Fruit fly (Drosophila melanogaster) whole organism, embryonic: ENCODE measurements around the gene RhoGAP19D.
A peak's percentile ranks its signal among the peaks of the same experiment; 100 is the strongest.

Experiments
- Atf6 ChIP-seq: fragments of 200-800 bp; sonication (Bioruptor generic); IDR thresholded peaks from 2 replicates; pipeline ENCODE4 v1.3.6; 2022; ENCODE audit warnings: missing biosample characterization, missing genetic modification characterization
- CG10209 ChIP-seq: fragments of 200-800 bp; sonication (Bioruptor generic); optimal IDR thresholded peaks from 3 replicates; lab custom pipeline; 2017; ENCODE audit warnings: missing biosample characterization, mild to moderate bottlenecking, missing genetic modification characterization, missing genetic modification reagents
- CG1024 ChIP-seq: fragments of 200-800 bp; sonication (Bioruptor generic); IDR thresholded peaks from 2 replicates; pipeline ENCODE4 v1.3.6; 2022; ENCODE audit warnings: missing biosample characterization, missing genetic modification characterization
- CG12744 ChIP-seq: fragments of 200-800 bp; sonication (Bioruptor generic); optimal IDR thresholded peaks from 2 replicates; lab custom pipeline; 2016; ENCODE audit warnings: missing biosample characterization, missing genetic modification characterization
- CG16813 ChIP-seq: fragments of 200-800 bp; sonication (Bioruptor generic); IDR thresholded peaks from 3 replicates; pipeline ENCODE4 v1.3.6; 2022; ENCODE audit warnings: missing biosample characterization, missing genetic modification characterization; ENCODE audit not compliant: partially characterized antibody
- CG17359 ChIP-seq: fragments of 200-800 bp; sonication (Bioruptor generic); optimal IDR thresholded peaks from 3 replicates; lab custom pipeline; 2018; ENCODE audit warnings: missing biosample characterization, mild to moderate bottlenecking, missing genetic modification characterization, moderate library complexity
- CG17361 ChIP-seq: fragments of 200-800 bp; sonication (Bioruptor generic); IDR thresholded peaks from 3 replicates; pipeline ENCODE4 v1.3.6; 2022; ENCODE audit warnings: missing biosample characterization, missing genetic modification characterization
- CG1792 ChIP-seq: fragments of 200-800 bp; sonication (Bioruptor generic); optimal IDR thresholded peaks from 2 replicates; lab custom pipeline; 2016; ENCODE audit warnings: missing biosample characterization, missing genetic modification characterization
- CG18011 ChIP-seq: fragments of 200-800 bp; sonication (Bioruptor generic); optimal IDR thresholded peaks from 2 replicates; lab custom pipeline; 2017; ENCODE audit warnings: missing biosample characterization, missing genetic modification characterization, mild to moderate bottlenecking, moderate library complexity, missing genotype
- CG2116 ChIP-seq: fragments of 200-800 bp; sonication (Bioruptor generic); optimal IDR thresholded peaks from 3 replicates; lab custom pipeline; 2018; ENCODE audit warnings: missing biosample characterization, mild to moderate bottlenecking, missing genetic modification characterization
- CG2678 ChIP-seq: fragments of 200-800 bp; sonication (Bioruptor generic); optimal IDR thresholded peaks from 3 replicates; lab custom pipeline; 2019; ENCODE audit warnings: missing biosample characterization, mild to moderate bottlenecking, missing genetic modification characterization, moderate library complexity
- CG2712 ChIP-seq: fragments of 200-800 bp; optimal IDR thresholded peaks from 3 replicates; lab custom pipeline; 2019; ENCODE audit warnings: missing biosample characterization, mild to moderate bottlenecking, missing genetic modification characterization, moderate library complexity
- CG30020 ChIP-seq: fragments of 200-800 bp; optimal IDR thresholded peaks from 2 replicates; lab custom pipeline; 2019; ENCODE audit warnings: missing biosample characterization, mild to moderate bottlenecking, missing genetic modification characterization, moderate library complexity
- CG32767 ChIP-seq: fragments of 200-800 bp; sonication (Bioruptor generic); IDR thresholded peaks from 2 replicates; pipeline ENCODE4 v1.3.6; 2022; ENCODE audit warnings: missing biosample characterization, missing genetic modification characterization
- CG3847 ChIP-seq: fragments of 200-800 bp; sonication (Bioruptor generic); IDR thresholded peaks from 2 replicates; pipeline ENCODE4 v1.3.6; 2022; ENCODE audit warnings: missing biosample characterization, missing genetic modification characterization
- CG4282 ChIP-seq: fragments of 200-800 bp; sonication (Bioruptor generic); optimal IDR thresholded peaks from 2 replicates; lab custom pipeline; 2016; ENCODE audit warnings: missing biosample characterization, missing genetic modification characterization
- CG4820 ChIP-seq: fragments of 200-800 bp; sonication (Bioruptor generic); optimal IDR thresholded peaks from 3 replicates; lab custom pipeline; 2016; ENCODE audit warnings: missing biosample characterization, missing genetic modification characterization
- CG7372 ChIP-seq: fragments of 200-800 bp; sonication (Bioruptor generic); IDR thresholded peaks from 2 replicates; pipeline ENCODE4 v1.3.6; 2022; ENCODE audit warnings: missing biosample characterization, missing genetic modification characterization
- CG8478 ChIP-seq: fragments of >200 bp; optimal IDR thresholded peaks from 2 replicates; lab custom pipeline; 2018
- CoRest ChIP-seq: fragments of 200-800 bp; sonication (Bioruptor generic); optimal IDR thresholded peaks from 3 replicates; lab custom pipeline; 2018; ENCODE audit warnings: missing biosample characterization, mild to moderate bottlenecking, missing genetic modification characterization, moderate library complexity
- E2f1 ChIP-seq: fragments of 200-800 bp; sonication (Bioruptor generic); IDR thresholded peaks from 2 replicates; pipeline ENCODE4 v1.3.6; 2022; ENCODE audit warnings: missing biosample characterization, missing genetic modification characterization
- HmgD ChIP-seq: fragments of 200-800 bp; sonication (Bioruptor generic); optimal IDR thresholded peaks from 3 replicates; lab custom pipeline; 2016; ENCODE audit warnings: missing biosample characterization, missing genetic modification characterization
- Jarid2 ChIP-seq: fragments of 200-800 bp; sonication (Bioruptor generic); optimal IDR thresholded peaks from 3 replicates; lab custom pipeline; 2017; ENCODE audit warnings: mild to moderate bottlenecking, missing biosample characterization, missing genetic modification reagents, missing genetic modification characterization
- Lpt ChIP-seq: fragments of >200 bp; optimal IDR thresholded peaks from 2 replicates; lab custom pipeline; 2018; ENCODE audit warnings: missing biosample characterization, missing genetic modification characterization
- Mad ChIP-seq: fragments of 200-800 bp; sonication (Bioruptor generic); optimal IDR thresholded peaks from 2 replicates; lab custom pipeline; 2016; ENCODE audit warnings: missing biosample characterization, missing genetic modification characterization
- NC2α ChIP-seq: fragments of 200-800 bp; sonication (Bioruptor generic); optimal IDR thresholded peaks from 2 replicates; lab custom pipeline; 2016; ENCODE audit warnings: missing biosample characterization, missing genetic modification characterization
- Ptx1 ChIP-seq: fragments of 200-800 bp; sonication (Bioruptor generic); IDR thresholded peaks from 2 replicates; pipeline ENCODE4 v1.3.6; 2022; ENCODE audit warnings: missing biosample characterization, missing genetic modification characterization
- Side ChIP-seq: fragments of 200-800 bp; sonication (Bioruptor generic); optimal IDR thresholded peaks from 2 replicates; lab custom pipeline; 2016; ENCODE audit warnings: missing biosample characterization, missing genetic modification characterization
- Six4 ChIP-seq: fragments of 200-800 bp; sonication (Bioruptor generic); optimal IDR thresholded peaks from 2 replicates; lab custom pipeline; 2016; ENCODE audit warnings: missing biosample characterization, missing genetic modification characterization
- Tbp ChIP-seq: fragments of >200 bp; optimal IDR thresholded peaks from 2 replicates; lab custom pipeline; 2018; ENCODE audit warnings: missing biosample characterization, missing genetic modification characterization
- Usf ChIP-seq: fragments of 200-800 bp; sonication (Bioruptor generic); optimal IDR thresholded peaks from 2 replicates; lab custom pipeline; 2017; ENCODE audit warnings: missing genotype, missing biosample characterization, missing genetic modification characterization
- bsh ChIP-seq, 2 experiments: fragments of 200-800 bp; sonication (Bioruptor generic); optimal IDR thresholded peaks; 2 replicates each; lab custom pipeline; 2017 to 2018; ENCODE audit warnings: mild to moderate bottlenecking in 2 of 2, missing biosample characterization in 2 of 2, missing genetic modification characterization in 2 of 2, moderate library complexity in 1 of 2
- corto ChIP-seq: fragments of 200-800 bp; sonication (Bioruptor generic); optimal IDR thresholded peaks from 2 replicates; lab custom pipeline; 2016; ENCODE audit warnings: missing biosample characterization, mild to moderate bottlenecking, missing genetic modification characterization, moderate library complexity
- dpn ChIP-seq, 2 experiments: fragments of 200-800 bp; sonication (Bioruptor generic); optimal IDR thresholded peaks; 3 replicates each; lab custom pipeline; 2016; ENCODE audit warnings: missing biosample characterization in 2 of 2, missing genetic modification characterization in 2 of 2
- gce ChIP-seq: fragments of 200-800 bp; sonication (Bioruptor generic); IDR thresholded peaks from 3 replicates; pipeline ENCODE4 v1.3.6; 2022; ENCODE audit warnings: missing biosample characterization, missing genetic modification characterization
- grau ChIP-seq: fragments of 200-800 bp; optimal IDR thresholded peaks from 3 replicates; lab custom pipeline; 2019; ENCODE audit warnings: missing biosample characterization, mild to moderate bottlenecking, missing genetic modification characterization, moderate library complexity
- hkb ChIP-seq, 2 experiments: fragments of 200-800 bp in 1 of 2; fragments of >200 bp in 1 of 2; sonication (Bioruptor generic) in 1 of 2; IDR thresholded peaks in 1 of 2; optimal IDR thresholded peaks in 1 of 2; 2 replicates each; pipeline versions ENCODE4 v1.3.6 to Lab custom; 2017 to 2022; ENCODE audit warnings: missing biosample characterization in 1 of 2, missing genetic modification characterization in 1 of 2
- jumu ChIP-seq: fragments of 200-800 bp; sonication (Bioruptor generic); optimal IDR thresholded peaks from 3 replicates; lab custom pipeline; 2016; ENCODE audit warnings: missing biosample characterization, missing genetic modification characterization
- nau ChIP-seq: fragments of 200-800 bp; sonication (Bioruptor generic); optimal IDR thresholded peaks from 3 replicates; lab custom pipeline; 2017; ENCODE audit warnings: missing biosample characterization, mild to moderate bottlenecking, missing genetic modification characterization, missing genetic modification reagents
- onecut ChIP-seq: fragments of 200-800 bp; sonication (Bioruptor generic); IDR thresholded peaks from 2 replicates; pipeline ENCODE4 v1.3.6; 2022; ENCODE audit warnings: missing biosample characterization, missing genetic modification characterization
- otp ChIP-seq: fragments of 200-800 bp; sonication (Bioruptor generic); IDR thresholded peaks from 3 replicates; pipeline ENCODE4, ENCODE4 v1.3.6; 2022; ENCODE audit warnings: missing biosample characterization, missing genetic modification characterization
- prd ChIP-seq, 3 experiments: fragments of >200 bp in 2 of 3; fragments of 200-800 bp in 1 of 3; sonication (Bioruptor generic) in 1 of 3; optimal IDR thresholded peaks in 2 of 3; IDR thresholded peaks in 1 of 3; 2 replicates in 2 of 3; 3 replicates in 1 of 3; pipeline versions ENCODE4 v1.3.6 to Lab custom; 2017 to 2022; ENCODE audit warnings: missing biosample characterization in 1 of 3, missing genetic modification characterization in 1 of 3
- sr ChIP-seq: fragments of 200-800 bp; sonication (Bioruptor generic); IDR thresholded peaks from 3 replicates; pipeline ENCODE4 v1.3.6; 2022; ENCODE audit warnings: missing biosample characterization, missing genetic modification characterization
- stwl ChIP-seq: fragments of 200-800 bp; sonication (Bioruptor generic); optimal IDR thresholded peaks from 3 replicates; lab custom pipeline; 2018; ENCODE audit warnings: missing biosample characterization, mild to moderate bottlenecking, missing genetic modification characterization, moderate library complexity
- tap ChIP-seq: fragments of 200-800 bp; optimal IDR thresholded peaks from 3 replicates; lab custom pipeline; 2019; ENCODE audit warnings: missing biosample characterization, mild to moderate bottlenecking, missing genetic modification characterization, moderate library complexity
- ttk ChIP-seq: fragments of 200-800 bp; sonication (Bioruptor generic); IDR thresholded peaks from 2 replicates; pipeline ENCODE4 v2.1.2; 2022; ENCODE audit warnings: missing biosample characterization, missing genetic modification characterization
- wdn ChIP-seq: fragments of 200-800 bp; sonication (Bioruptor generic); IDR thresholded peaks from 2 replicates; pipeline ENCODE4 v1.3.6; 2022; ENCODE audit warnings: missing biosample characterization, missing genetic modification characterization
- yki ChIP-seq: fragments of >200 bp; optimal IDR thresholded peaks from 3 replicates; lab custom pipeline; 2018
- zfh2 ChIP-seq: fragments of 200-800 bp; sonication (Bioruptor generic); optimal IDR thresholded peaks from 2 replicates; lab custom pipeline; 2016; ENCODE audit warnings: missing biosample characterization, missing genetic modification characterization

Gene RhoGAP19D

DNA sequence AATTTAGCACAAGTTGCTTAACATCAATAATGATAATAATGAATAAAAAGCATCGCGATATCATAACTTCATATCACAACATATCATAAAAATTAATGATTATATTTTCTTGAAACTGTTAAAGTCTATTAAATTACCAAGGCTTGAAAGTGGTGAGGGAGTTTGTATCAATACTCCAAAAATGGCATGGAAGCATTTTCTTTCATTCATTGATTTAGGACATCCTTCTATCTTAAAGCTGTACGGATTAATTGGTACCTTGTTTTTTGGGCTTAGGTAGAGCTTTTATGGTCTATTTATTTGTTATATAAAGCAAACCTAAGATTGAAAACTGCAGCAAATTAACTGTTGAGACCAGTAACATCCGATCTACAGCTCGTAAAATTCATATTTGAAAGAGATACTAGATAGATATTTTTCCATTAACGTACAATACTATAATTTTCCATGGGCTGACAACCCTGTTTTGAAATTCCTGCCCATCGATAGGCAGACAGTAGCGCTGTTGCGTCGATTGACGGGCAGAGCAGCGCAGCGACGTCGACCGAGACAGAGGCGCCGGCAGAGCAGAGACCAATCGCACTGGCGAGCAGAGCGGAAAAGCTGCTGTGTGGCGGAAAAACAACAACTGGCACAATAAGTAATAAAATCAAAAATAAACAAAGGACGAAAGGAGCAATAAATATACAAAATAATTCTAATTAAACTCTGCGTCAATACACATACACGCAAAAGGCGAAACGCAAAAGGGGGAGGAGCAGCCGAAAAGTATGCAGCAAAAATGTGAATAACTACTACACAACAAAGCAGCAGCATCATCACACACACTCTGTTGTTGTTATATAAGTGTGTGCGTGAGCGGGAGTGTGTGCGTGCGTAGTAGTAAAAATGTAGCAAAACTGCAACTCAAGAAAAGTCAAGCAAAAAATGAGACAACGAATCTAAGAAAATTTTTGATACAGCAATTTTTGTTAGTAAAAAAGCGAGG is 76.9 kb downstream of the RhoGAP19D start, which contains the start of gene CG1695 (continued):
- TF ChIP-seq CG32767 (GFP tag; lab: Robert Waterston, UW): no peak
- no peak for TF ChIP-seq zfh2 (GFP tag; lab: Kevin White, UChicago)
- TF ChIP-seq Atf6 (GFP tag; lab: Robert Waterston, UW): no peak
- TF ChIP-seq CoRest: peak; percentile 36
- TF ChIP-seq CG2116 (GFP tag; lab: Kevin White, UChicago): peak; percentile 29
- TF ChIP-seq stwl (tag; lab: Kevin White, UChicago): no peak
- TF ChIP-seq Ptx1 (GFP tag; lab: Robert Waterston, UW): peak; percentile 12; the same call in 1 of the 2 replicates
- peak in 1 of 2 experiments; percentile 0 for TF ChIP-seq dpn (GFP tag; optimal IDR thresholded peaks at IDR 0.05; lab: Kevin White, UChicago)
- no peak for TF ChIP-seq CG1024
- no peak for TF ChIP-seq CG16813 (GFP tag; lab: Robert Waterston, UW)
- no peak for TF ChIP-seq CG4282 (GFP tag; lab: Kevin White, UChicago)
- TF ChIP-seq CG10209 (GFP tag; lab: Kevin White, UChicago): no peak
- TF ChIP-seq CG17359 (tag; lab: Kevin White, UChicago): no peak
- no peak for TF ChIP-seq otp
- TF ChIP-seq Lpt (GFP tag; lab: Kevin White, UChicago): no peak
- 0 out of 3 replicates have a peak, but pooled peaks have one; percentile 23 for TF ChIP-seq CG17361 (GFP tag; lab: Robert Waterston, UW)
- no peak for TF ChIP-seq CG4820 (GFP tag; lab: Kevin White, UChicago)
- no peak for TF ChIP-seq gce (GFP tag; lab: Robert Waterston, UW)
- TF ChIP-seq CG30020 (tag; lab: Kevin White, UChicago): no peak
- no peak for TF ChIP-seq bsh (GFP tag; optimal IDR thresholded peaks at IDR 0.05; lab: Kevin White, UChicago)
- TF ChIP-seq Side (GFP tag; lab: Kevin White, UChicago): no peak
- no peak for TF ChIP-seq E2f1 (GFP tag; lab: Robert Waterston, UW)
- no peak for TF ChIP-seq Tbp
- TF ChIP-seq onecut (GFP tag; lab: Robert Waterston, UW): no peak
- TF ChIP-seq Usf (GFP tag; lab: Kevin White, UChicago): no peak
- TF ChIP-seq prd (optimal IDR thresholded peaks at IDR 0.05; lab: Kevin White, UChicago): no peak
- TF ChIP-seq prd (GFP tag; IDR thresholded peaks at IDR 0.05; lab: Robert Waterston, UW): 0 out of 3 replicates have a peak, but pooled peaks have one; percentile 4
- TF ChIP-seq grau (tag; lab: Kevin White, UChicago): peak; percentile 27
- no peak for TF ChIP-seq corto (GFP tag; lab: Kevin White, UChicago)
- no peak for TF ChIP-seq CG8478 (lab: Kevin White, UChicago)
- TF ChIP-seq tap: no peak
- TF ChIP-seq CG3847: no peak
- no peak for TF ChIP-seq ttk (GFP tag; lab: Robert Waterston, UW)
- TF ChIP-seq jumu: no peak
- no peak for TF ChIP-seq CG18011 (GFP tag; lab: Kevin White, UChicago)
- TF ChIP-seq hkb (optimal IDR thresholded peaks at IDR 0.05; lab: Kevin White, UChicago): no peak
- TF ChIP-seq hkb (GFP tag; IDR thresholded peaks at IDR 0.05; lab: Robert Waterston, UW): no peak
- no peak for TF ChIP-seq Jarid2 (GFP tag; lab: Kevin White, UChicago)
- no peak for TF ChIP-seq HmgD (GFP tag; lab: Kevin White, UChicago)
- no peak for TF ChIP-seq CG2712
- no peak for TF ChIP-seq yki (lab: Kevin White, UChicago)
- no peak for TF ChIP-seq CG12744
- no peak for TF ChIP-seq CG1792
- no peak for TF ChIP-seq sr (GFP tag; lab: Robert Waterston, UW)
- TF ChIP-seq Six4: no peak
- peak; percentile 56 for TF ChIP-seq CG2678 (tag; lab: Kevin White, UChicago)
- no peak for TF ChIP-seq NC2α (GFP tag; lab: Kevin White, UChicago)
- no peak for TF ChIP-seq nau
- no peak for TF ChIP-seq Mad (GFP tag; lab: Kevin White, UChicago)
- TF ChIP-seq wdn: no peak
- no peak for TF ChIP-seq CG7372 (GFP tag; lab: Robert Waterston, UW)
